Fruit fly (Drosophila melanogaster) whole organism: ENCODE data around the gene Ip259.

Experiments used
- CG8478 ChIP-seq: fragments of >200 bp; optimal IDR thresholded peaks from 2 replicates; lab custom pipeline; 2018; ENCODE audit warnings: inconsistent platforms
- Dll ChIP-seq: fragments of >200 bp; optimal IDR thresholded peaks from 2 replicates; lab custom pipeline; 2017
- EcR ChIP-seq, 2 experiments: fragments of >200 bp; optimal IDR thresholded peaks; 2 replicates each; lab custom pipeline; 2017; ENCODE audit warnings: missing biosample characterization in 2 of 2, missing genetic modification characterization in 2 of 2, missing genetic modification reagents in 2 of 2
- pan ChIP-seq: fragments of >200 bp; optimal IDR thresholded peaks from 2 replicates; lab custom pipeline; 2017
- psq ChIP-seq: fragments of >200 bp; optimal IDR thresholded peaks from 2 replicates; lab custom pipeline; 2017
- usp ChIP-seq: fragments of >200 bp; optimal IDR thresholded peaks from 2 replicates; lab custom pipeline; 2017; ENCODE audit warnings: missing biosample characterization, missing genetic modification characterization, mixed read lengths

Gene Ip259

dm6 chr2L:10413251-10414127 is 5.3 kb downstream of the Ip259 start, which contains the start of the genes CG5355 and Klp31E:
CG5355 (minus strand) TSS chr2L:10413463.
Klp31E (plus strand) TSS chr2L:10414017.
- no peak for TF ChIP-seq EcR (GFP tag; optimal IDR thresholded peaks at IDR 0.05; lab: Kevin White, UChicago)

dm6 chr2L:10418981-10419380 is 10.8 kb downstream of the Ip259 start, which contains the start of gene RfC3:
RfC3 (plus strand) TSS chr2L:10419190.
- TF ChIP-seq psq (lab: Kevin White, UChicago) (no peak), EcR (GFP tag; optimal IDR thresholded peaks at IDR 0.05; lab: Kevin White, UChicago) (no peak), Dll (lab: Kevin White, UChicago) (no peak), usp (no peak), CG8478 (no peak), pan (lab: Kevin White, UChicago) (no peak)

- TF ChIP-seq CG8478: no peak
Observed at dm6 chr2L:10422643-10423606, 14.8 kb downstream of the Ip259 start, which contains the start of the genes pie and Wdfy2. pie (minus strand) TSS chr2L:10422780. Wdfy2 (plus strand) TSS chr2L:10423291.

- TF ChIP-seq psq (lab: Kevin White, UChicago) (no peak), pan (lab: Kevin White, UChicago) (no peak), EcR (GFP tag; optimal IDR thresholded peaks at IDR 0.05; lab: Kevin White, UChicago) (no peak), Dll (lab: Kevin White, UChicago) (no peak), CG8478 (no peak), usp (no peak)
Observed at dm6 chr2L:10425599-10425998, 17.4 kb downstream of the Ip259 start.

dm6 chr2L:10426534-10427048 is 18.4 kb downstream of the Ip259 start, which contains the start of the genes SmB and KdelR:
SmB (minus strand) TSS chr2L:10426627.
KdelR (plus strand) TSS chr2L:10426887.
- TF ChIP-seq EcR (GFP tag; optimal IDR thresholded peaks at IDR 0.05; lab: Kevin White, UChicago): no peak
- TF ChIP-seq usp: no peak
- TF ChIP-seq CG8478: no peak
- TF ChIP-seq psq (lab: Kevin White, UChicago): no peak
- no peak for TF ChIP-seq pan (lab: Kevin White, UChicago)
- no peak for TF ChIP-seq Dll (lab: Kevin White, UChicago)

dm6 chr2L:10428528-10428927 is 20.4 kb downstream of the Ip259 start, which contains the start of gene CG5188:
CG5188 (plus strand) TSS chr2L:10428829.
- TF ChIP-seq CG8478: no peak
- TF ChIP-seq Dll (lab: Kevin White, UChicago): no peak
- no peak for TF ChIP-seq pan (lab: Kevin White, UChicago)
- no peak for TF ChIP-seq EcR (GFP tag; optimal IDR thresholded peaks at IDR 0.05; lab: Kevin White, UChicago)
- TF ChIP-seq psq (lab: Kevin White, UChicago): no peak
- no peak for TF ChIP-seq usp

- no peak for TF ChIP-seq pan (lab: Kevin White, UChicago)
- TF ChIP-seq CG8478: no peak
- TF ChIP-seq Dll (lab: Kevin White, UChicago): no peak
- no peak for TF ChIP-seq psq (lab: Kevin White, UChicago)
- no peak for TF ChIP-seq EcR (GFP tag; optimal IDR thresholded peaks at IDR 0.05; lab: Kevin White, UChicago)
- no peak for TF ChIP-seq usp
Observed at dm6 chr2L:10430802-10431476, 22.8 kb downstream of the Ip259 start, which contains the start of the genes Bug22 and TfIIB. Bug22 (minus strand) TSS chr2L:10430918. TfIIB (plus strand) TSS chr2L:10431338.

- no peak for TF ChIP-seq EcR (GFP tag; optimal IDR thresholded peaks at IDR 0.05; lab: Kevin White, UChicago)
- TF ChIP-seq CG8478: no peak
- TF ChIP-seq pan (lab: Kevin White, UChicago): no peak
- TF ChIP-seq psq (lab: Kevin White, UChicago): no peak
- TF ChIP-seq Dll (lab: Kevin White, UChicago): no peak
- TF ChIP-seq usp: no peak
Observed at dm6 chr2L:10435606-10436160, 27.5 kb downstream of the Ip259 start, which contains the start of the genes TBC1D16 and holn1. TBC1D16 (minus strand) TSS chr2L:10435656. holn1 (plus strand) TSS chr2L:10435995.

- TF ChIP-seq pan (lab: Kevin White, UChicago) (no peak), Dll (lab: Kevin White, UChicago) (no peak), usp (no peak), EcR (GFP tag; optimal IDR thresholded peaks at IDR 0.05; lab: Kevin White, UChicago) (no peak), psq (lab: Kevin White, UChicago) (no peak), CG8478 (no peak)
Observed at dm6 chr2L:10437317-10437716, 29.2 kb downstream of the Ip259 start, which contains the start of gene STUB1. STUB1 (plus strand) TSS chr2L:10437548.

dm6 chr2L:10439174-10439573 is 31.0 kb downstream of the Ip259 start, which contains the start of gene Nse4:
Nse4 (plus strand) TSS chr2L:10439440.
- TF ChIP-seq usp: no peak
- no peak for TF ChIP-seq CG8478
- no peak for TF ChIP-seq pan (lab: Kevin White, UChicago)
- no peak for TF ChIP-seq psq (lab: Kevin White, UChicago)
- TF ChIP-seq EcR (GFP tag; optimal IDR thresholded peaks at IDR 0.05; lab: Kevin White, UChicago): no peak
- no peak for TF ChIP-seq Dll (lab: Kevin White, UChicago)
